Worm (Caenorhabditis elegans) whole organism, early embryonic: Measurements from ENCODE around the gene rike-1.

ENCODE experiments used
- F13C5.2 ChIP-seq: sonication (generic microtip); optimal IDR thresholded peaks from 2 replicates; lab custom pipeline; 2017; ENCODE audit warnings: mild to moderate bottlenecking, missing genetic modification characterization, inconsistent platforms, missing compliant biosample characterization
- aly-1 ChIP-seq: sonication (generic microtip); optimal IDR thresholded peaks from 2 replicates; lab custom pipeline; 2016; ENCODE audit warnings: missing genetic modification characterization, missing compliant biosample characterization
- ceh-13 ChIP-seq: fragments of 200-800 bp; sonication (Bioruptor generic); optimal IDR thresholded peaks from 2 replicates; lab custom pipeline; 2018; ENCODE audit warnings: mild to moderate bottlenecking, missing genetic modification characterization, missing compliant biosample characterization
- flt-1 ChIP-seq: fragments of 200-800 bp; sonication (Bioruptor generic); IDR thresholded peaks from 2 replicates; pipeline ENCODE4 v1.3.6; 2022; ENCODE audit warnings: missing genetic modification characterization, missing compliant biosample characterization
- tbx-37 ChIP-seq: fragments of 200-800 bp; sonication (Bioruptor generic); conservative IDR thresholded peaks from 2 replicates; pipeline ENCODE4 v1.3.6; 2022; ENCODE audit warnings: missing genetic modification reagents, missing genetic modification characterization, missing compliant biosample characterization

ce11 chrV:14523105-14523504 is 22.6 kb downstream of the rike-1 start, which contains the start of gene C53A5.2:
- TF ChIP-seq F13C5.2 (tag; lab: Kevin White, UChicago), result no peak
- no peak for TF ChIP-seq aly-1 (tag; lab: Kevin White, UChicago)
- TF ChIP-seq tbx-37, result no peak
- TF ChIP-seq ceh-13 (GFP tag; lab: Kevin White, UChicago), result no peak
- TF ChIP-seq flt-1, result no peak
